Fruit fly (Drosophila melanogaster) Kc167 (cell line): ENCODE data around the gene Ulp1.

Experiments
- Sin3A ChIP-seq: fragments of >200 bp; optimal IDR thresholded peaks from 2 replicates; lab custom pipeline; 2018; ENCODE audit warnings: missing external identifiers
- h ChIP-seq: fragments of >200 bp; optimal IDR thresholded peaks from 3 replicates; lab custom pipeline; 2018; ENCODE audit warnings: missing external identifiers
- ttk ChIP-seq: sonication (Bioruptor generic); optimal IDR thresholded peaks from 2 replicates; lab custom pipeline; 2017; ENCODE audit warnings: missing external identifiers

- TF ChIP-seq h (lab: Kevin White, UChicago) (no peak), ttk (lab: Kevin White, UChicago) (no peak), Sin3A (lab: Kevin White, UChicago) (no peak)
Measured at dm6 chrX:19229855-19230433, 22.0 kb upstream of the Ulp1 start.
